Fruit fly (Drosophila melanogaster): ENCODE measurements around the gene CG12025.
A peak's percentile ranks its signal among the peaks of the same experiment; 100 is the strongest.

Gene CG12025

DNA sequence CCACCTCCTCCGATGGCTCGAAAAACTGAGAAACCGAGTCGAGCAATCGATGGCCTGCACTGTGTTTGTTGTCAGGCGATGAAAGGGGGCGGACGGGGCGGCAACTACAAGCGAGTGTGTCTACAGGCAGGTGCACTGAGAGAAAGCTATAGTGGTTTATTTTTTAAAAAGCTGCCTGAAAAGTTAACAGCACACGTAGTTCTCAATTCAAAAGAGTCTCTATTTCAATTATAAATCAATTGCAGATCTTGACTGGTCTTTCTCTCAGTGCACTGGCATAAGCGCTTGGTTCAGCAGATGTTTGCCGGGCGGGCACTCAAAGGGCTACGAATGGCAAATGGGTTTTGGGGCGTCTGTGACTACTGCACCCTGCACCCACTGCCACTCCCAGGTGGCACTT lies 15.5 kb downstream of the CG12025 start (continued):
- no peak for TF ChIP-seq org-1 (GFP tag; optimal IDR thresholded peaks at IDR 0.05)
- TF ChIP-seq sc (optimal IDR thresholded peaks at IDR 0.05) = no peak
- TF ChIP-seq sc (GFP tag; optimal IDR thresholded peaks at IDR 0.05) = no peak
- no peak for TF ChIP-seq Mad (GFP tag; optimal IDR thresholded peaks at IDR 0.05)
- peak; percentile 70 for TF ChIP-seq Ada2b (GFP tag; IDR thresholded peaks at IDR 0.05)
- no peak for TF ChIP-seq CG7963 (GFP tag; IDR thresholded peaks at IDR 0.05; ENCODE audit: partially characterized antibody)
- TF ChIP-seq cwo (GFP tag; optimal IDR thresholded peaks at IDR 0.05) = no peak
- TF ChIP-seq unpg (GFP tag; optimal IDR thresholded peaks at IDR 0.05) = no peak
- TF ChIP-seq CG9215 (GFP tag; IDR thresholded peaks at IDR 0.05) = peak; percentile 6; the same call in 1 of the 2 replicates
- no peak for TF ChIP-seq slou (GFP tag; optimal IDR thresholded peaks at IDR 0.05)
- TF ChIP-seq CG4617 (GFP tag; optimal IDR thresholded peaks at IDR 0.05; ENCODE audit: borderline replicate concordance) = no peak
- no peak for TF ChIP-seq CG6272 (GFP tag; IDR thresholded peaks at IDR 0.05)
- peak; percentile 19 for TF ChIP-seq CG6813 (GFP tag; optimal IDR thresholded peaks at IDR 0.05)
- no peak for TF ChIP-seq gcm (GFP tag; optimal IDR thresholded peaks at IDR 0.05)
- TF ChIP-seq tll (GFP tag; optimal IDR thresholded peaks at IDR 0.05) = no peak
- TF ChIP-seq Trl (optimal IDR thresholded peaks at IDR 0.05) = no peak
- TF ChIP-seq Trl (GFP tag; optimal IDR thresholded peaks at IDR 0.05) = no peak
- TF ChIP-seq Bgb (GFP tag; IDR thresholded peaks at IDR 0.05; ENCODE audit: partially characterized antibody) = no peak
- 0 out of 2 replicates have a peak, but pooled peaks have one; percentile 28 for TF ChIP-seq Oaz (GFP tag; IDR thresholded peaks at IDR 0.05)
- no peak for TF ChIP-seq Chrac-16 (GFP tag; optimal IDR thresholded peaks at IDR 0.05)
- TF ChIP-seq emc (GFP tag; optimal IDR thresholded peaks at IDR 0.05) = no peak
- no peak for TF ChIP-seq CG3407 (GFP tag; optimal IDR thresholded peaks at IDR 0.05)
- peak; percentile 80 for TF ChIP-seq Drgx (GFP tag; IDR thresholded peaks at IDR 0.05)
- no peak for TF ChIP-seq pan (optimal IDR thresholded peaks at IDR 0.05)
- TF ChIP-seq pan (GFP tag; optimal IDR thresholded peaks at IDR 0.05 in 1 of 2, IDR thresholded peaks at IDR 0.05 in 1 of 2) = peak in 1 of 2 experiments; percentile 71
- TF ChIP-seq run (tag; optimal IDR thresholded peaks at IDR 0.05) = no peak
- 0 out of 2 replicates have a peak, but pooled peaks have one; percentile 29 for TF ChIP-seq CG4730 (GFP tag; IDR thresholded peaks at IDR 0.05)
- TF ChIP-seq CG17361 (GFP tag; IDR thresholded peaks at IDR 0.05) = 0 out of 3 replicates have a peak, but pooled peaks have one; percentile 37
- TF ChIP-seq Meics (GFP tag; optimal IDR thresholded peaks at IDR 0.05) = no peak
- TF ChIP-seq CG33557 (GFP tag; optimal IDR thresholded peaks at IDR 0.05) = no peak
- TF ChIP-seq CG14050 (GFP tag; IDR thresholded peaks at IDR 0.05) = 0 out of 3 replicates have a peak, but pooled peaks have one; percentile 22
- no peak for TF ChIP-seq abd-A (tag; optimal IDR thresholded peaks at IDR 0.05)
- TF ChIP-seq CG9797 (GFP tag; optimal IDR thresholded peaks at IDR 0.05) = no peak
- peak; percentile 19 for TF ChIP-seq caup (GFP tag; optimal IDR thresholded peaks at IDR 0.05; ENCODE audit: severe bottlenecking)
- TF ChIP-seq bsh (GFP tag; optimal IDR thresholded peaks at IDR 0.05) = no peak
- peak; percentile 23 for TF ChIP-seq Blimp-1 (GFP tag; optimal IDR thresholded peaks at IDR 0.05)
- TF ChIP-seq CG4360 (GFP tag; IDR thresholded peaks at IDR 0.05) = no peak
- TF ChIP-seq Hr78 (GFP tag; optimal IDR thresholded peaks at IDR 0.05) = no peak
- no peak for TF ChIP-seq CG17328 (GFP tag; IDR thresholded peaks at IDR 0.05)
- no peak for TF ChIP-seq D19B (GFP tag; optimal IDR thresholded peaks at IDR 0.05)
- no peak for TF ChIP-seq sima (GFP tag; optimal IDR thresholded peaks at IDR 0.05)
- no peak for TF ChIP-seq chn (GFP tag; optimal IDR thresholded peaks at IDR 0.05)
- no peak for TF ChIP-seq pb (GFP tag; optimal IDR thresholded peaks at IDR 0.05)
- peak; percentile 17 for TF ChIP-seq CG17829 (tag; optimal IDR thresholded peaks at IDR 0.05)
- TF ChIP-seq Ets65A (GFP tag) = peak; percentile 43
- no peak for TF ChIP-seq CG6765 (GFP tag; optimal IDR thresholded peaks at IDR 0.05)
- TF ChIP-seq tgo (GFP tag; IDR thresholded peaks at IDR 0.05) = peak; percentile 59; the same call in 2 of the 3 replicates
- peak; percentile 60; the same call in 1 of the 2 replicates for TF ChIP-seq CG32532 (GFP tag; IDR thresholded peaks at IDR 0.05)
- no peak for TF ChIP-seq NK7.1 (GFP tag; optimal IDR thresholded peaks at IDR 0.05)
- TF ChIP-seq CG34376 (GFP tag; optimal IDR thresholded peaks at IDR 0.05) = no peak
- TF ChIP-seq Rx (GFP tag; IDR thresholded peaks at IDR 0.05) = 0 out of 2 replicates have a peak, but pooled peaks have one; percentile 49
